Worm (Caenorhabditis elegans): Measurements from ENCODE around the gene C15B12.9.

DNA sequence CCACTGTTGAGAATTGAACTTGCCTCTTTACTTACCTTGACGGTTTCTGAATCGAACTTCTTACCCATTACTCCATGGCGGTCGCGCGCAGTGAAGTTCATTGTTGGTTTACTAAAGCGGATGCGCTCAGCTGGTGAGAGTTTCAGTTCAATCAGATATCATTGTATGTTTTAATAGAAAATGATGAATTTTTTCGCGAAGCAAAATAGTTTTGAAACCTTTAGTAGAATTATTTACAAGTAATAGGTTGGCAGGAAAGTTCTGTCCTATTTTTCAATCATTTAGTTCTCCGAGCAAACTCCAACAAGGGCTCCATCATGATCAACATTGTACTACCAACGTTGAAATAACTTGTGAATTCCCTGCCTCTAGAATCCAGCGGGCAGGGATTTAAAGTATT lies 1.1 kb upstream of the C15B12.9 start, which contains the start of gene C15B12.3:
- TF ChIP-seq zag-1 (tag; optimal IDR thresholded peaks at IDR 0.05) = no peak
- no peak for TF ChIP-seq skn-1 (tag; optimal IDR thresholded peaks at IDR 0.05)
- no peak for TF ChIP-seq ces-1 (GFP tag; optimal IDR thresholded peaks at IDR 0.05)
